Fruit fly (Drosophila melanogaster) whole organism, embryonic: Measurements from ENCODE around the gene Rchy1.

Experiments used
- Atf6 ChIP-seq: fragments of 200-800 bp; sonication (Bioruptor generic); IDR thresholded peaks from 2 replicates; pipeline ENCODE4 v1.3.6; 2022; ENCODE audit warnings: missing biosample characterization, missing genetic modification characterization
- CG10321 ChIP-seq: fragments of 200-800 bp; sonication (Bioruptor generic); IDR thresholded peaks from 2 replicates; pipeline ENCODE4 v1.3.6; 2022; ENCODE audit warnings: missing biosample characterization, missing genetic modification characterization
- CG11504 ChIP-seq: fragments of 200-800 bp; sonication (Bioruptor generic); optimal IDR thresholded peaks from 3 replicates; lab custom pipeline; 2019; ENCODE audit warnings: missing biosample characterization, mild to moderate bottlenecking, missing genetic modification characterization, moderate library complexity
- CG12659 ChIP-seq: fragments of 200-800 bp; sonication (Bioruptor generic); optimal IDR thresholded peaks from 3 replicates; lab custom pipeline; 2017; ENCODE audit warnings: mild to moderate bottlenecking, missing biosample characterization, missing genetic modification reagents, missing genetic modification characterization
- CG13424 ChIP-seq: fragments of 200-800 bp; sonication (Bioruptor generic); optimal IDR thresholded peaks from 2 replicates; lab custom pipeline; 2019; ENCODE audit warnings: missing biosample characterization, mild to moderate bottlenecking, missing genetic modification characterization, moderate library complexity
- CG17612 ChIP-seq: fragments of 200-800 bp; sonication (Bioruptor generic); IDR thresholded peaks from 2 replicates; pipeline ENCODE4 v1.3.6; 2022; ENCODE audit warnings: missing biosample characterization, missing genetic modification characterization
- CG1792 ChIP-seq: fragments of 200-800 bp; sonication (Bioruptor generic); optimal IDR thresholded peaks from 2 replicates; lab custom pipeline; 2016; ENCODE audit warnings: missing biosample characterization, missing genetic modification characterization
- CG2120 ChIP-seq: fragments of 200-800 bp; sonication (Bioruptor generic); optimal IDR thresholded peaks from 3 replicates; lab custom pipeline; 2016; ENCODE audit warnings: missing biosample characterization, missing genetic modification characterization
- CG2129 ChIP-seq: fragments of 200-800 bp; sonication (Bioruptor generic); IDR thresholded peaks from 2 replicates; pipeline ENCODE4 v1.3.6; 2022; ENCODE audit warnings: missing biosample characterization, missing genetic modification characterization; ENCODE audit not compliant: partially characterized antibody
- CG2889 ChIP-seq: fragments of 200-800 bp; sonication (Bioruptor generic); IDR thresholded peaks from 3 replicates; pipeline ENCODE4 v1.3.6; 2022; ENCODE audit warnings: missing biosample characterization, missing genetic modification characterization
- CG3163 ChIP-seq: fragments of 200-800 bp; sonication (Bioruptor generic); optimal IDR thresholded peaks from 3 replicates; lab custom pipeline; 2016; ENCODE audit warnings: missing biosample characterization, missing genetic modification characterization
- CG32532 ChIP-seq: fragments of 200-800 bp; sonication (Bioruptor generic); IDR thresholded peaks from 2 replicates; pipeline ENCODE4 v1.3.6; 2022; ENCODE audit warnings: missing biosample characterization, missing genetic modification characterization
- CG42726 ChIP-seq: fragments of 200-800 bp; sonication (Bioruptor generic); IDR thresholded peaks from 2 replicates; pipeline ENCODE4 v1.3.6; 2022; ENCODE audit warnings: missing biosample characterization, missing genetic modification characterization; ENCODE audit not compliant: partially characterized antibody
- CG43689 ChIP-seq: fragments of 200-800 bp; sonication (Bioruptor generic); IDR thresholded peaks from 2 replicates; pipeline ENCODE4 v1.3.6; 2022; ENCODE audit warnings: missing biosample characterization, missing genetic modification characterization
- CG4617 ChIP-seq: fragments of 200-800 bp; sonication (Bioruptor generic); optimal IDR thresholded peaks from 3 replicates; lab custom pipeline; 2016; ENCODE audit warnings: missing biosample characterization, missing genetic modification characterization, borderline replicate concordance
- CG5180 ChIP-seq: fragments of 200-800 bp; sonication (Bioruptor generic); optimal IDR thresholded peaks from 3 replicates; lab custom pipeline; 2017; ENCODE audit warnings: missing biosample characterization, missing genetic modification characterization, mild to moderate bottlenecking, moderate library complexity, missing genetic modification reagents
- CG7372 ChIP-seq: fragments of 200-800 bp; sonication (Bioruptor generic); IDR thresholded peaks from 2 replicates; pipeline ENCODE4 v1.3.6; 2022; ENCODE audit warnings: missing biosample characterization, missing genetic modification characterization
- CG7745 ChIP-seq: fragments of 200-800 bp; sonication (Bioruptor generic); optimal IDR thresholded peaks from 2 replicates; lab custom pipeline; 2018; ENCODE audit warnings: missing biosample characterization, mild to moderate bottlenecking, missing genetic modification characterization, moderate library complexity
- CrebB ChIP-seq: fragments of 200-800 bp; sonication (Bioruptor generic); optimal IDR thresholded peaks from 3 replicates; lab custom pipeline; 2018; ENCODE audit warnings: missing biosample characterization, mild to moderate bottlenecking, missing genetic modification characterization
- Dek ChIP-seq: fragments of 200-800 bp; sonication (Bioruptor generic); optimal IDR thresholded peaks from 3 replicates; lab custom pipeline; 2019; ENCODE audit warnings: missing biosample characterization, mild to moderate bottlenecking, missing genetic modification characterization, moderate library complexity
- Dll ChIP-seq: fragments of 200-800 bp; sonication (Bioruptor generic); IDR thresholded peaks from 4 replicates; pipeline ENCODE4 v1.3.6; 2022; ENCODE audit warnings: missing biosample characterization, missing genetic modification characterization; ENCODE audit not compliant: partially characterized antibody
- Doc2 ChIP-seq: fragments of 200-800 bp; sonication (Bioruptor generic); IDR thresholded peaks from 2 replicates; pipeline ENCODE4 v1.3.6; 2022; ENCODE audit warnings: missing biosample characterization, missing genetic modification characterization
- E2f2 ChIP-seq: fragments of 200-800 bp; sonication (Bioruptor generic); IDR thresholded peaks from 2 replicates; pipeline ENCODE4 v1.3.6; 2022; ENCODE audit warnings: missing biosample characterization, missing genetic modification characterization
- HLH54F ChIP-seq: fragments of 200-800 bp; sonication (Bioruptor generic); optimal IDR thresholded peaks from 3 replicates; lab custom pipeline; 2016; ENCODE audit warnings: missing biosample characterization, missing genetic modification characterization
- Hr51 ChIP-seq, 2 experiments: fragments of 200-800 bp; sonication (Bioruptor generic); optimal IDR thresholded peaks; 2 replicates in 1 of 2; 3 replicates in 1 of 2; lab custom pipeline; 2016 to 2018; ENCODE audit warnings: missing biosample characterization in 2 of 2, missing genetic modification characterization in 2 of 2, mild to moderate bottlenecking in 1 of 2, moderate library complexity in 1 of 2
- Lim3 ChIP-seq: fragments of 200-800 bp; sonication (Bioruptor generic); IDR thresholded peaks from 2 replicates; pipeline ENCODE4 v1.3.6; 2022; ENCODE audit warnings: missing biosample characterization, missing genetic modification characterization
- MBD-R2 ChIP-seq: fragments of 200-800 bp; sonication (Bioruptor generic); IDR thresholded peaks from 2 replicates; pipeline ENCODE4 v1.3.6; 2022; ENCODE audit warnings: missing biosample characterization, missing genetic modification characterization
- PHDP ChIP-seq: fragments of 200-800 bp; sonication (Bioruptor generic); optimal IDR thresholded peaks from 3 replicates; lab custom pipeline; 2018; ENCODE audit warnings: missing biosample characterization, mild to moderate bottlenecking, missing genetic modification characterization, moderate library complexity
- Poxn ChIP-seq: fragments of 200-800 bp; sonication (Bioruptor generic); IDR thresholded peaks from 2 replicates; pipeline ENCODE4 v1.3.6; 2022; ENCODE audit warnings: missing biosample characterization, missing genetic modification characterization
- Sox100B ChIP-seq: fragments of 200-800 bp; sonication (Bioruptor generic); optimal IDR thresholded peaks from 3 replicates; lab custom pipeline; 2018; ENCODE audit warnings: missing biosample characterization, mild to moderate bottlenecking, missing genetic modification characterization
- Trl ChIP-seq, 3 experiments: fragments of >200 bp in 2 of 3; fragments of 200-800 bp in 1 of 3; sonication (Bioruptor generic) in 1 of 3; optimal IDR thresholded peaks; 2 replicates in 1 of 3; 3 replicates in 2 of 3; lab custom pipeline; 2016 to 2017; ENCODE audit warnings: missing biosample characterization in 1 of 3, missing genetic modification characterization in 1 of 3
- ara ChIP-seq: fragments of 200-800 bp; sonication (Bioruptor generic); IDR thresholded peaks from 2 replicates; pipeline ENCODE4 v1.3.6; 2022; ENCODE audit warnings: missing biosample characterization, missing genetic modification characterization
- br ChIP-seq: fragments of >200 bp; optimal IDR thresholded peaks from 2 replicates; lab custom pipeline; 2017
- cg ChIP-seq: fragments of 200-800 bp; sonication (Bioruptor generic); optimal IDR thresholded peaks from 3 replicates; lab custom pipeline; 2019; ENCODE audit warnings: missing biosample characterization, mild to moderate bottlenecking, missing genetic modification characterization, moderate library complexity
- croc ChIP-seq: fragments of 200-800 bp; sonication (Bioruptor generic); conservative IDR thresholded peaks from 3 replicates; pipeline ENCODE4 v1.3.6; 2022; ENCODE audit warnings: missing biosample characterization, missing genetic modification characterization
- dmrt11E ChIP-seq: fragments of 200-800 bp; sonication (Bioruptor generic); optimal IDR thresholded peaks from 3 replicates; lab custom pipeline; 2018; ENCODE audit warnings: missing biosample characterization, mild to moderate bottlenecking, missing genetic modification characterization, moderate library complexity
- eve ChIP-seq, 2 experiments: fragments of >200 bp; optimal IDR thresholded peaks; 2 replicates each; lab custom pipeline; 2017; ENCODE audit warnings: missing biosample characterization in 2 of 2, missing genetic modification characterization in 2 of 2
- gem ChIP-seq: fragments of 200-800 bp; sonication (Bioruptor generic); optimal IDR thresholded peaks from 2 replicates; lab custom pipeline; 2019; ENCODE audit warnings: missing biosample characterization, mild to moderate bottlenecking, missing genetic modification characterization, moderate library complexity
- grau ChIP-seq: fragments of 200-800 bp; optimal IDR thresholded peaks from 3 replicates; lab custom pipeline; 2019; ENCODE audit warnings: missing biosample characterization, mild to moderate bottlenecking, missing genetic modification characterization, moderate library complexity
- hb ChIP-seq: fragments of 200-800 bp; sonication (Bioruptor generic); IDR thresholded peaks from 3 replicates; pipeline ENCODE4 v1.3.6; 2022; ENCODE audit warnings: missing biosample characterization, missing genetic modification characterization; ENCODE audit not compliant: partially characterized antibody
- kni ChIP-seq: fragments of 200-800 bp; sonication (Bioruptor generic); optimal IDR thresholded peaks from 3 replicates; lab custom pipeline; 2017; ENCODE audit warnings: mild to moderate bottlenecking, missing biosample characterization, missing genetic modification reagents, missing genetic modification characterization
- mam ChIP-seq: fragments of 200-800 bp; sonication (Bioruptor generic); optimal IDR thresholded peaks from 3 replicates; lab custom pipeline; 2016; ENCODE audit warnings: missing biosample characterization, missing genetic modification characterization
- nom ChIP-seq: fragments of 200-800 bp; sonication (Bioruptor generic); optimal IDR thresholded peaks from 2 replicates; lab custom pipeline; 2017; ENCODE audit warnings: missing biosample characterization, missing genetic modification characterization, mild to moderate bottlenecking, moderate library complexity, missing genetic modification reagents
- org-1 ChIP-seq: fragments of 200-800 bp; sonication (Bioruptor generic); optimal IDR thresholded peaks from 2 replicates; lab custom pipeline; 2017; ENCODE audit warnings: missing biosample characterization, missing genetic modification characterization
- rib ChIP-seq: fragments of 200-800 bp; sonication (Bioruptor generic); IDR thresholded peaks from 2 replicates; pipeline ENCODE4 v1.3.6; 2022; ENCODE audit warnings: missing biosample characterization, missing genetic modification characterization
- sc ChIP-seq, 3 experiments: fragments of >200 bp in 2 of 3; fragments of 200-800 bp in 1 of 3; sonication (Bioruptor generic) in 1 of 3; optimal IDR thresholded peaks; 2 replicates in 2 of 3; 3 replicates in 1 of 3; lab custom pipeline; 2017; ENCODE audit warnings: mild to moderate bottlenecking in 1 of 3, missing biosample characterization in 1 of 3, missing genetic modification characterization in 1 of 3, missing genetic modification reagents in 1 of 3
- slbo ChIP-seq: fragments of 200-800 bp; sonication (Bioruptor generic); IDR thresholded peaks from 2 replicates; pipeline ENCODE4 v1.3.6; 2022; ENCODE audit warnings: missing biosample characterization, missing genetic modification characterization
- ttk ChIP-seq: fragments of 200-800 bp; sonication (Bioruptor generic); IDR thresholded peaks from 2 replicates; pipeline ENCODE4 v2.1.2; 2022; ENCODE audit warnings: missing biosample characterization, missing genetic modification characterization

The Rchy1 gene

DNA sequence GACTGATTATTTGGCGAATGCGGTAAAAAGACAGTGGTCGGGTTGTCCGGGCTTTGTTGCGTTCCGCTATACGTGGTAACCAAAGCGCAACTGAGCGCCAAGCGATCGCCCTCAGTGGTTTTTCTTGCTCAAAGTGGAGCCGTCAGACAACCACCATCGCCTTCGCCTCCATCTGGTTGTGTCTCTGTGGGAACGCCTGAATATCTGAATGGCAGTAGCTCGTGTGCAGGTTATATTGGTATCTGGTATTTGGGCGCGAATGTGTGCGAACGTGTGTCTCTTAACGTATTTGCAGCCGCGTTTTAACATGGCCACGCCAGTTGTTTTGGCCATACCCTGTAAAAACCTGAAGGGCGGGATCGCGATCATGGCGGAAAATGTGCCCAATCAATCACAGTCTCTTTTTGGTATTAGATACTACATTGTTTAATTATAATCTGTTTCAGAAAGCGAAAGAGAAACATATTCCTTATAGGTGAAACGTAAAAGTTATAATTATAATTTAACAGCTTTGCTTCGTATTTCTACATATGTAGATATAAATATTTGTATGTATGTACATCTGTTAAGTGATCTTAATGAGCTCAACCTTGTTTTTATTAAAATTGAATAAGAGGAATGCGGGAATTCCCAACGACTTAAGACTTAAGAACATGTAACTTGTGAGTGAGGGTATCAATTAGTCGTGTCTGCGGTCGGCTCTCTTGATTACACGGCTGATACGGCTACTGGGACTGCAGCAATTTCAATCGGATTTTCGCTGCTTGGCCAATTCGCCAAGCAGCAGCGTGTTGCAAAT, 6.7 kb upstream of the Rchy1 start (continued):
- no peak for TF ChIP-seq MBD-R2 (GFP tag; lab: Robert Waterston, UW)
- no peak for TF ChIP-seq CG10321 (GFP tag; lab: Robert Waterston, UW)
- no peak for TF ChIP-seq nom (GFP tag; lab: Kevin White, UChicago)
- TF ChIP-seq Lim3 (GFP tag; lab: Robert Waterston, UW) = no peak
- TF ChIP-seq Sox100B (GFP tag; lab: Kevin White, UChicago) = peak; percentile 52
- no peak for TF ChIP-seq CG7745 (tag; lab: Kevin White, UChicago)
- no peak for TF ChIP-seq rib (GFP tag; lab: Robert Waterston, UW)
- no peak for TF ChIP-seq mam
- peak; percentile 47 for TF ChIP-seq CG13424 (tag; lab: Kevin White, UChicago)
- TF ChIP-seq eve (GFP tag; optimal IDR thresholded peaks at IDR 0.05; lab: Kevin White, UChicago) = no peak
- 0 out of 2 replicates have a peak, but pooled peaks have one; percentile 8 for TF ChIP-seq slbo (GFP tag; lab: Robert Waterston, UW)
- TF ChIP-seq gem (tag; lab: Kevin White, UChicago) = peak; percentile 55
- TF ChIP-seq CG32532 (GFP tag; lab: Robert Waterston, UW) = no peak
- peak in 1 of 2 experiments; percentile 17 for TF ChIP-seq Trl (optimal IDR thresholded peaks at IDR 0.05; lab: Kevin White, UChicago)
- TF ChIP-seq Trl (GFP tag; optimal IDR thresholded peaks at IDR 0.05; lab: Kevin White, UChicago) = no peak
- 0 out of 2 replicates have a peak, but pooled peaks have one; percentile 4 for TF ChIP-seq ttk
- no peak for TF ChIP-seq CG17612 (GFP tag; lab: Robert Waterston, UW)
- TF ChIP-seq CG4617 = no peak
- TF ChIP-seq CG5180 = peak; percentile 34
- TF ChIP-seq grau (tag; lab: Kevin White, UChicago) = peak; percentile 39
- TF ChIP-seq E2f2 (GFP tag; lab: Robert Waterston, UW) = no peak
- TF ChIP-seq CG1792 (GFP tag; lab: Kevin White, UChicago) = no peak
- no peak for TF ChIP-seq CG3163
- no peak for TF ChIP-seq CG2120 (GFP tag; lab: Kevin White, UChicago)
- TF ChIP-seq sc (optimal IDR thresholded peaks at IDR 0.05; lab: Kevin White, UChicago) = no peak
- TF ChIP-seq sc (GFP tag; optimal IDR thresholded peaks at IDR 0.05; lab: Kevin White, UChicago) = no peak
- no peak for TF ChIP-seq HLH54F (GFP tag; lab: Kevin White, UChicago)
- peak; percentile 29 for TF ChIP-seq CG12659 (GFP tag; lab: Kevin White, UChicago)
- TF ChIP-seq CG11504 = peak; percentile 51
- no peak for TF ChIP-seq CG7372 (GFP tag; lab: Robert Waterston, UW)
- no peak for TF ChIP-seq CG42726
- TF ChIP-seq Dek (tag; lab: Kevin White, UChicago) = no peak
- no peak for TF ChIP-seq org-1
- peak in 1 of 2 experiments; percentile 39 for TF ChIP-seq Hr51 (GFP tag; optimal IDR thresholded peaks at IDR 0.05; lab: Kevin White, UChicago)
- TF ChIP-seq PHDP (tag; lab: Kevin White, UChicago) = peak; percentile 18
- TF ChIP-seq br = no peak
- TF ChIP-seq cg (GFP tag; lab: Kevin White, UChicago) = peak; percentile 20
- no peak for TF ChIP-seq hb (GFP tag; lab: Robert Waterston, UW)
- no peak for TF ChIP-seq ara (GFP tag; lab: Robert Waterston, UW)
- no peak for TF ChIP-seq Poxn (GFP tag; lab: Robert Waterston, UW)
- TF ChIP-seq CG2129 (GFP tag; lab: Robert Waterston, UW) = no peak
- TF ChIP-seq dmrt11E = no peak
- no peak for TF ChIP-seq Atf6 (GFP tag; lab: Robert Waterston, UW)
- TF ChIP-seq CG43689 (GFP tag; lab: Robert Waterston, UW) = no peak
- TF ChIP-seq CrebB (tag; lab: Kevin White, UChicago) = no peak
- no peak for TF ChIP-seq CG2889
- TF ChIP-seq kni = no peak
- TF ChIP-seq croc = no peak
- TF ChIP-seq Dll = no peak
- TF ChIP-seq Doc2 (GFP tag; lab: Robert Waterston, UW) = no peak
